Fruit fly (Drosophila melanogaster) whole organism, embryonic: ENCODE results near the gene CG5986.

Experiments used
- Antp ChIP-seq: fragments of 200-800 bp; sonication (Bioruptor generic); optimal IDR thresholded peaks from 3 replicates; lab custom pipeline; 2016; ENCODE audit warnings: missing biosample characterization, missing genetic modification characterization
- Atf-2 ChIP-seq: fragments of 200-800 bp; sonication (Bioruptor generic); optimal IDR thresholded peaks from 2 replicates; lab custom pipeline; 2016; ENCODE audit warnings: missing biosample characterization, missing genetic modification characterization
- BtbVII ChIP-seq: fragments of 200-800 bp; sonication (Bioruptor generic); optimal IDR thresholded peaks from 3 replicates; lab custom pipeline; 2017; ENCODE audit warnings: missing biosample characterization, mild to moderate bottlenecking, missing genetic modification characterization
- CG10366 ChIP-seq: fragments of 200-800 bp; sonication (Bioruptor generic); IDR thresholded peaks from 2 replicates; pipeline ENCODE4 v1.3.6; 2022; ENCODE audit warnings: missing biosample characterization, missing genetic modification characterization
- CG11695 ChIP-seq: fragments of 200-800 bp; sonication (Bioruptor generic); IDR thresholded peaks from 3 replicates; pipeline ENCODE4 v1.3.6; 2022; ENCODE audit warnings: missing biosample characterization, missing genetic modification characterization
- CG1233 ChIP-seq: fragments of 200-800 bp; sonication (Bioruptor generic); optimal IDR thresholded peaks from 4 replicates; lab custom pipeline; 2018; ENCODE audit warnings: missing biosample characterization, mild to moderate bottlenecking, missing genetic modification characterization
- CG12769 ChIP-seq: fragments of 200-800 bp; sonication (Bioruptor generic); optimal IDR thresholded peaks from 2 replicates; lab custom pipeline; 2019; ENCODE audit warnings: missing biosample characterization, mild to moderate bottlenecking, missing genetic modification characterization, moderate library complexity
- CG13775 ChIP-seq: fragments of 200-800 bp; sonication (Bioruptor generic); optimal IDR thresholded peaks from 3 replicates; lab custom pipeline; 2017; ENCODE audit warnings: missing biosample characterization, mild to moderate bottlenecking, missing genetic modification characterization
- CG15696 ChIP-seq: fragments of 200-800 bp; sonication (Bioruptor generic); optimal IDR thresholded peaks from 2 replicates; lab custom pipeline; 2019; ENCODE audit warnings: missing biosample characterization, mild to moderate bottlenecking, missing genetic modification characterization, moderate library complexity
- CG1603 ChIP-seq: fragments of 200-800 bp; sonication (Bioruptor generic); optimal IDR thresholded peaks from 2 replicates; lab custom pipeline; 2019; ENCODE audit warnings: missing biosample characterization, mild to moderate bottlenecking, missing genetic modification characterization, moderate library complexity
- CG2678 ChIP-seq: fragments of 200-800 bp; sonication (Bioruptor generic); optimal IDR thresholded peaks from 3 replicates; lab custom pipeline; 2019; ENCODE audit warnings: missing biosample characterization, mild to moderate bottlenecking, missing genetic modification characterization, moderate library complexity
- CG32767 ChIP-seq: fragments of 200-800 bp; sonication (Bioruptor generic); IDR thresholded peaks from 2 replicates; pipeline ENCODE4 v1.3.6; 2022; ENCODE audit warnings: missing biosample characterization, missing genetic modification characterization
- CG33213 ChIP-seq: fragments of 200-800 bp; sonication (Bioruptor generic); optimal IDR thresholded peaks from 3 replicates; lab custom pipeline; 2016; ENCODE audit warnings: missing biosample characterization, missing genetic modification characterization
- CG33557 ChIP-seq: fragments of 200-800 bp; sonication (Bioruptor generic); optimal IDR thresholded peaks from 2 replicates; lab custom pipeline; 2019; ENCODE audit warnings: missing biosample characterization, mild to moderate bottlenecking, missing genetic modification characterization, moderate library complexity
- CG3407 ChIP-seq: fragments of 200-800 bp; sonication (Bioruptor generic); optimal IDR thresholded peaks from 2 replicates; lab custom pipeline; 2018; ENCODE audit warnings: missing biosample characterization, mild to moderate bottlenecking, missing genetic modification characterization
- CG4328 ChIP-seq: fragments of 200-800 bp; sonication (Bioruptor generic); optimal IDR thresholded peaks from 3 replicates; lab custom pipeline; 2017; ENCODE audit warnings: missing biosample characterization, missing genetic modification reagents, missing genetic modification characterization
- CG6254 ChIP-seq: fragments of 200-800 bp; sonication (Bioruptor generic); optimal IDR thresholded peaks from 3 replicates; lab custom pipeline; 2017; ENCODE audit warnings: mild to moderate bottlenecking, missing biosample characterization, missing genetic modification reagents, missing genetic modification characterization
- CG6791 ChIP-seq: fragments of 200-800 bp; sonication (Bioruptor generic); IDR thresholded peaks from 3 replicates; pipeline ENCODE4 v1.3.6; 2022; ENCODE audit warnings: missing biosample characterization, missing genetic modification characterization; ENCODE audit not compliant: partially characterized antibody
- CG7839 ChIP-seq: fragments of 200-800 bp; sonication (Bioruptor generic); optimal IDR thresholded peaks from 3 replicates; lab custom pipeline; 2018; ENCODE audit warnings: missing biosample characterization, mild to moderate bottlenecking, missing genetic modification characterization, moderate library complexity
- CG7928 ChIP-seq: fragments of 200-800 bp; sonication (Bioruptor generic); optimal IDR thresholded peaks from 2 replicates; lab custom pipeline; 2017; ENCODE audit warnings: missing biosample characterization, mild to moderate bottlenecking, missing genetic modification characterization
- CG9437 ChIP-seq: fragments of 200-800 bp; sonication (Bioruptor generic); optimal IDR thresholded peaks from 2 replicates; lab custom pipeline; 2018; ENCODE audit warnings: missing biosample characterization, mild to moderate bottlenecking, missing genetic modification characterization
- CG9609 ChIP-seq: fragments of 200-800 bp; sonication (Bioruptor generic); optimal IDR thresholded peaks from 3 replicates; lab custom pipeline; 2016; ENCODE audit warnings: missing biosample characterization, missing genetic modification characterization
- Camta ChIP-seq: fragments of 200-800 bp; sonication (Bioruptor generic); optimal IDR thresholded peaks from 2 replicates; lab custom pipeline; 2016; ENCODE audit warnings: missing biosample characterization, missing genetic modification characterization
- Drgx ChIP-seq: fragments of 200-800 bp; sonication (Bioruptor generic); IDR thresholded peaks from 2 replicates; pipeline ENCODE4 v1.3.6; 2022; ENCODE audit warnings: missing biosample characterization, missing genetic modification characterization
- E2f2 ChIP-seq: fragments of 200-800 bp; sonication (Bioruptor generic); IDR thresholded peaks from 2 replicates; pipeline ENCODE4 v1.3.6; 2022; ENCODE audit warnings: missing biosample characterization, missing genetic modification characterization
- Hand ChIP-seq: fragments of 200-800 bp; sonication (Bioruptor generic); optimal IDR thresholded peaks from 2 replicates; lab custom pipeline; 2017; ENCODE audit warnings: mild to moderate bottlenecking, missing biosample characterization, missing genetic modification reagents, missing genetic modification characterization
- HmgD ChIP-seq: fragments of 200-800 bp; sonication (Bioruptor generic); optimal IDR thresholded peaks from 3 replicates; lab custom pipeline; 2016; ENCODE audit warnings: missing biosample characterization, missing genetic modification characterization
- HmgZ ChIP-seq: fragments of 200-800 bp; sonication (Bioruptor generic); optimal IDR thresholded peaks from 2 replicates; lab custom pipeline; 2018; ENCODE audit warnings: missing biosample characterization, mild to moderate bottlenecking, missing genetic modification characterization
- Hmr ChIP-seq: fragments of 200-800 bp; sonication (Bioruptor generic); optimal IDR thresholded peaks from 3 replicates; lab custom pipeline; 2017; ENCODE audit warnings: mild to moderate bottlenecking, missing biosample characterization, missing genetic modification reagents, missing genetic modification characterization
- MBD-R2 ChIP-seq: fragments of 200-800 bp; sonication (Bioruptor generic); IDR thresholded peaks from 2 replicates; pipeline ENCODE4 v1.3.6; 2022; ENCODE audit warnings: missing biosample characterization, missing genetic modification characterization
- Trl ChIP-seq, 3 experiments: fragments of >200 bp in 2 of 3; fragments of 200-800 bp in 1 of 3; sonication (Bioruptor generic) in 1 of 3; optimal IDR thresholded peaks; 2 replicates in 1 of 3; 3 replicates in 2 of 3; lab custom pipeline; 2016 to 2017; ENCODE audit warnings: missing biosample characterization in 1 of 3, missing genetic modification characterization in 1 of 3
- bbx ChIP-seq: fragments of 200-800 bp; sonication (Bioruptor generic); IDR thresholded peaks from 2 replicates; pipeline ENCODE4 v1.3.6; 2022; ENCODE audit warnings: missing biosample characterization, missing genetic modification characterization; ENCODE audit not compliant: partially characterized antibody
- bowl ChIP-seq: fragments of 200-800 bp; sonication (Bioruptor generic); IDR thresholded peaks from 2 replicates; pipeline ENCODE4 v1.3.6; 2022; ENCODE audit warnings: missing biosample characterization, missing genetic modification characterization
- caup ChIP-seq: fragments of 200-800 bp; sonication (Bioruptor generic); optimal IDR thresholded peaks from 3 replicates; lab custom pipeline; 2017; ENCODE audit warnings: missing biosample characterization, mild to moderate bottlenecking, missing genetic modification characterization, moderate library complexity; ENCODE audit not compliant: severe bottlenecking
- dimm ChIP-seq: fragments of 200-800 bp; sonication (Bioruptor generic); IDR thresholded peaks from 2 replicates; pipeline ENCODE4 v1.3.6; 2022; ENCODE audit warnings: missing biosample characterization, missing genetic modification characterization
- exex ChIP-seq: fragments of 200-800 bp; sonication (Bioruptor generic); optimal IDR thresholded peaks from 4 replicates; lab custom pipeline; 2018; ENCODE audit warnings: missing biosample characterization, mild to moderate bottlenecking, missing genetic modification characterization, moderate library complexity
- gsb-n ChIP-seq: fragments of 200-800 bp; sonication (Bioruptor generic); optimal IDR thresholded peaks from 3 replicates; lab custom pipeline; 2018; ENCODE audit warnings: missing biosample characterization, mild to moderate bottlenecking, missing genetic modification characterization
- insv ChIP-seq, 2 experiments: fragments of 200-800 bp; sonication (Bioruptor generic); optimal IDR thresholded peaks; 3 replicates each; lab custom pipeline; 2016 to 2018; ENCODE audit warnings: missing biosample characterization in 2 of 2, missing genetic modification characterization in 2 of 2
- lbe ChIP-seq: fragments of 200-800 bp; sonication (Bioruptor generic); optimal IDR thresholded peaks from 2 replicates; lab custom pipeline; 2016; ENCODE audit warnings: missing biosample characterization, mild to moderate bottlenecking, missing genetic modification characterization
- luna ChIP-seq: fragments of 200-800 bp; sonication (Bioruptor generic); optimal IDR thresholded peaks from 2 replicates; lab custom pipeline; 2016; ENCODE audit warnings: missing biosample characterization, missing genetic modification characterization
- nom ChIP-seq: fragments of 200-800 bp; sonication (Bioruptor generic); optimal IDR thresholded peaks from 2 replicates; lab custom pipeline; 2017; ENCODE audit warnings: missing biosample characterization, missing genetic modification characterization, mild to moderate bottlenecking, moderate library complexity, missing genetic modification reagents
- ranshi ChIP-seq: fragments of 200-800 bp; sonication (Bioruptor generic); IDR thresholded peaks from 2 replicates; pipeline ENCODE4 v1.3.6; 2022; ENCODE audit warnings: missing biosample characterization, missing genetic modification characterization
- sc ChIP-seq, 3 experiments: fragments of >200 bp in 2 of 3; fragments of 200-800 bp in 1 of 3; sonication (Bioruptor generic) in 1 of 3; optimal IDR thresholded peaks; 2 replicates in 2 of 3; 3 replicates in 1 of 3; lab custom pipeline; 2017; ENCODE audit warnings: mild to moderate bottlenecking in 1 of 3, missing biosample characterization in 1 of 3, missing genetic modification characterization in 1 of 3, missing genetic modification reagents in 1 of 3
- schlank ChIP-seq: fragments of 200-800 bp; sonication (Bioruptor generic); optimal IDR thresholded peaks from 2 replicates; lab custom pipeline; 2018; ENCODE audit warnings: missing biosample characterization, mild to moderate bottlenecking, missing genetic modification characterization
- sr ChIP-seq: fragments of 200-800 bp; sonication (Bioruptor generic); IDR thresholded peaks from 3 replicates; pipeline ENCODE4 v1.3.6; 2022; ENCODE audit warnings: missing biosample characterization, missing genetic modification characterization
- vvl ChIP-seq: fragments of 200-800 bp; sonication (Bioruptor generic); IDR thresholded peaks from 2 replicates; pipeline ENCODE4 v1.3.6; 2022; ENCODE audit warnings: missing biosample characterization, missing genetic modification characterization
- zen2 ChIP-seq: fragments of 200-800 bp; sonication (Bioruptor generic); IDR thresholded peaks from 3 replicates; pipeline ENCODE4 v1.3.6; 2022; ENCODE audit warnings: missing biosample characterization, missing genetic modification characterization; ENCODE audit not compliant: partially characterized antibody
- zfh2 ChIP-seq: fragments of 200-800 bp; sonication (Bioruptor generic); optimal IDR thresholded peaks from 2 replicates; lab custom pipeline; 2016; ENCODE audit warnings: missing biosample characterization, missing genetic modification characterization

CG5986 gene

DNA sequence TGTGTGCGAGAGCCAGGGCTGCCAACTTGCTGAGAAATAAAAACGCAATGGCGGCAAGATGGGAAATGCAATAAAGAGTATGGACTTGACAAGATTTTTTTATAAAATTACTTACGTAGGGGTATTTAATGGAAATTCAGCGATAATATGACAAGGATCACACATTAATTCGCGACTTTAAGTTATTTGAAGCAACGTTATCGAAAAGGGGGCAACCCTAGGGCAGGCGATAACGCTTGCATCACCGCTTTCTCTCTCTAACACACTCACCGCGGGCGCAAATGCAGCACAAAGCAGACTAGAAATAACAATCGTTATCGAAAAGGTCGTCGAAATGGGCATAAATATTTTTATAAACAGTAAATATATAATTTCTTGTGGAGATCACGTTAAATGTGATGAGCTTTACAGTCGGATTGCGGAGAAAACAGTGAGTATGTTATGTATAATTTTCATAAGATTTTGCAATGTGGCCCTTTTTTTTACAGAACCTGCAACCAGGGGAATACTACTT is 465 bp downstream of the CG5986 start, which contains the start of gene Rox8 (continued):
- TF ChIP-seq caup (GFP tag; lab: Kevin White, UChicago) (peak; percentile 25), luna (no peak), BtbVII (GFP tag; lab: Kevin White, UChicago) (peak; percentile 66), exex (tag; lab: Kevin White, UChicago) (peak; percentile 53), CG11695 (no peak), bowl (GFP tag; lab: Robert Waterston, UW) (no peak), Hand (no peak), Drgx (GFP tag; lab: Robert Waterston, UW) (no peak), CG13775 (peak; percentile 52), HmgD (GFP tag; lab: Kevin White, UChicago) (peak; percentile 39), E2f2 (GFP tag; lab: Robert Waterston, UW) (peak; percentile 57), nom (GFP tag; lab: Kevin White, UChicago) (peak; percentile 17), Camta (no peak), CG32767 (no peak), CG33213 (GFP tag; lab: Kevin White, UChicago) (peak; percentile 21), CG15696 (tag; lab: Kevin White, UChicago) (peak; percentile 24), zen2 (GFP tag; lab: Robert Waterston, UW) (peak; percentile 44; the same call in 2 of the 3 replicates), MBD-R2 (GFP tag; lab: Robert Waterston, UW) (peak; percentile 66), HmgZ (peak; percentile 60), zfh2 (GFP tag; lab: Kevin White, UChicago) (peak; percentile 24), CG4328 (GFP tag; lab: Kevin White, UChicago) (peak; percentile 61), CG7839 (tag; lab: Kevin White, UChicago) (peak; percentile 24), ranshi (GFP tag; lab: Robert Waterston, UW) (no peak), CG9609 (GFP tag; lab: Kevin White, UChicago) (peak; percentile 15), bbx (GFP tag; lab: Robert Waterston, UW) (peak; percentile 66), Antp (GFP tag; lab: Kevin White, UChicago) (peak; percentile 47), schlank (no peak), CG9437 (peak; percentile 46), CG3407 (GFP tag; lab: Kevin White, UChicago) (no peak), CG1233 (peak; percentile 15), sc (optimal IDR thresholded peaks at IDR 0.05; lab: Kevin White, UChicago) (no peak), sc (GFP tag; optimal IDR thresholded peaks at IDR 0.05; lab: Kevin White, UChicago) (no peak), CG1603 (tag; lab: Kevin White, UChicago) (peak; percentile 62), gsb-n (tag; lab: Kevin White, UChicago) (peak; percentile 16), Hmr (GFP tag; lab: Kevin White, UChicago) (peak; percentile 23), Atf-2 (GFP tag; lab: Kevin White, UChicago) (peak; percentile 19), sr (GFP tag; lab: Robert Waterston, UW) (no peak), CG10366 (GFP tag; lab: Robert Waterston, UW) (no peak), CG33557 (peak; percentile 22), CG2678 (tag; lab: Kevin White, UChicago) (peak; percentile 52), Trl (optimal IDR thresholded peaks at IDR 0.05; lab: Kevin White, UChicago) (no peak), Trl (GFP tag; optimal IDR thresholded peaks at IDR 0.05; lab: Kevin White, UChicago) (peak; percentile 22), CG6254 (GFP tag; lab: Kevin White, UChicago) (peak; percentile 20), CG6791 (GFP tag; lab: Robert Waterston, UW) (peak; percentile 56; the same call in 2 of the 3 replicates), CG7928 (GFP tag; lab: Kevin White, UChicago) (peak; percentile 89), vvl (GFP tag; lab: Robert Waterston, UW) (peak; percentile 47), insv (GFP tag; optimal IDR thresholded peaks at IDR 0.05; lab: Kevin White, UChicago) (peak in 1 of 2 experiments; percentile 1), CG12769 (tag; lab: Kevin White, UChicago) (peak; percentile 20), dimm (GFP tag; lab: Robert Waterston, UW) (no peak), lbe (GFP tag; lab: Kevin White, UChicago) (no peak)
